Fruit fly (Drosophila melanogaster) whole organism, pupa: Measurements from ENCODE around the gene CG17751.

Experiments
- CG10348 ChIP-seq: fragments of 200-800 bp; sonication (Bioruptor generic); IDR thresholded peaks from 2 replicates; pipeline ENCODE4 v1.3.6; 2022; ENCODE audit warnings: missing biosample characterization, missing genetic modification characterization
- CG15710 ChIP-seq: fragments of 200-800 bp; sonication (Bioruptor generic); optimal IDR thresholded peaks from 2 replicates; lab custom pipeline; 2018; ENCODE audit warnings: missing biosample characterization, mild to moderate bottlenecking, missing genetic modification characterization, moderate library complexity
- CG8159 ChIP-seq: fragments of 200-800 bp; sonication (Bioruptor generic); optimal IDR thresholded peaks from 3 replicates; lab custom pipeline; 2018; ENCODE audit warnings: missing biosample characterization, mild to moderate bottlenecking, missing genetic modification characterization, moderate library complexity
- D1 ChIP-seq: fragments of 200-800 bp; sonication (Bioruptor generic); optimal IDR thresholded peaks from 2 replicates; lab custom pipeline; 2018; ENCODE audit warnings: missing biosample characterization, mild to moderate bottlenecking, missing genetic modification characterization, moderate library complexity
- EcR ChIP-seq: fragments of 200-800 bp; sonication (Bioruptor generic); optimal IDR thresholded peaks from 3 replicates; lab custom pipeline; 2019; ENCODE audit warnings: missing biosample characterization, missing genetic modification characterization, mild to moderate bottlenecking, moderate library complexity, missing genetic modification reagents
- Snoo ChIP-seq: fragments of 200-800 bp; sonication (Bioruptor generic); optimal IDR thresholded peaks from 3 replicates; lab custom pipeline; 2017; ENCODE audit warnings: missing biosample characterization, mild to moderate bottlenecking, missing genetic modification characterization, inconsistent platforms
- gl ChIP-seq: fragments of 200-800 bp; sonication (Bioruptor generic); optimal IDR thresholded peaks from 2 replicates; lab custom pipeline; 2018; ENCODE audit warnings: missing biosample characterization, mild to moderate bottlenecking, missing genetic modification characterization

- no peak for TF ChIP-seq CG10348
- TF ChIP-seq CG15710 = no peak
- no peak for TF ChIP-seq Snoo
- no peak for TF ChIP-seq D1 (tag; lab: Kevin White, UChicago)
- TF ChIP-seq CG8159 = no peak
- no peak for TF ChIP-seq EcR (GFP tag; lab: Kevin White, UChicago)
- TF ChIP-seq gl (tag; lab: Kevin White, UChicago) = no peak
Observed at dm6 chr3R:19602996-19603395, 4.1 kb upstream of the CG17751 start, which contains the start of gene CG7342.
